Worm (Caenorhabditis elegans): ENCODE results near the gene F10G7.5.

Gene F10G7.5

ce11 chrII:4672584-4673110 is 20.6 kb upstream of the F10G7.5 start, which contains the start of the genes clec-140 and hmg-11 (continued):
- TF ChIP-seq hlh-6 (tag; optimal IDR thresholded peaks at IDR 0.05) (no peak), zip-5 (tag; optimal IDR thresholded peaks at IDR 0.05) (no peak), unc-55 (GFP tag; optimal IDR thresholded peaks at IDR 0.05) (no peak), rnt-1 (tag; optimal IDR thresholded peaks at IDR 0.05) (peak; percentile 68), eyg-1 (tag; optimal IDR thresholded peaks at IDR 0.05) (peak; percentile 12)

- TF ChIP-seq hlh-8 (tag; optimal IDR thresholded peaks at IDR 0.05): no peak
- TF ChIP-seq ceh-45 (GFP tag; IDR thresholded peaks at IDR 0.05): no peak
- no peak for TF ChIP-seq ahr-1 (tag; optimal IDR thresholded peaks at IDR 0.05)
- TF ChIP-seq unc-86 (tag; optimal IDR thresholded peaks at IDR 0.05): no peak
- no peak for TF ChIP-seq Y22D7AL.16 (tag; optimal IDR thresholded peaks at IDR 0.05)
- TF ChIP-seq pha-4 (tag; optimal IDR thresholded peaks at IDR 0.05): no peak
- TF ChIP-seq sox-2 (GFP tag; IDR thresholded peaks at IDR 0.05): no peak
- TF ChIP-seq ceh-14 (tag; optimal IDR thresholded peaks at IDR 0.05): no peak
- no peak for TF ChIP-seq elt-2 (tag; optimal IDR thresholded peaks at IDR 0.05)
- no peak for TF ChIP-seq hlh-30 (tag; optimal IDR thresholded peaks at IDR 0.05; ENCODE audit: insufficient read depth)
- no peak for TF ChIP-seq ceh-22 (tag; optimal IDR thresholded peaks at IDR 0.05)
- no peak for TF ChIP-seq K09A11.1 (tag; optimal IDR thresholded peaks at IDR 0.05; ENCODE audit: insufficient read depth)
- TF ChIP-seq ama-1 (optimal IDR thresholded peaks at IDR 0.05): no peak
- no peak for TF ChIP-seq lin-11 (tag; optimal IDR thresholded peaks at IDR 0.05)
- TF ChIP-seq T23F11.4 (GFP tag; optimal IDR thresholded peaks at IDR 0.05): no peak
- TF ChIP-seq unc-3 (GFP tag; conservative IDR thresholded peaks at IDR 0.05): no peak
- TF ChIP-seq unc-3 (tag; optimal IDR thresholded peaks at IDR 0.05): no peak
- TF ChIP-seq ztf-16 (tag; optimal IDR thresholded peaks at IDR 0.05): no peak
- no peak for TF ChIP-seq dmd-4 (tag; optimal IDR thresholded peaks at IDR 0.05; ENCODE audit: borderline replicate concordance)
- TF ChIP-seq hlh-15 (tag; optimal IDR thresholded peaks at IDR 0.05): no peak
Observed at ce11 chrII:4673242-4673641, 20.0 kb upstream of the F10G7.5 start.

ce11 chrII:4673670-4674069 is 19.5 kb upstream of the F10G7.5 start:
- TF ChIP-seq lim-6 (tag; optimal IDR thresholded peaks at IDR 0.05): no peak
- no peak for TF ChIP-seq pha-2 (tag; optimal IDR thresholded peaks at IDR 0.05)
- TF ChIP-seq K09A11.1 (tag; optimal IDR thresholded peaks at IDR 0.05; ENCODE audit: insufficient read depth): no peak
- no peak for TF ChIP-seq elt-4 (tag; optimal IDR thresholded peaks at IDR 0.05)
- TF ChIP-seq ceh-18 (tag; optimal IDR thresholded peaks at IDR 0.05): no peak
- no peak for TF ChIP-seq tbx-2 (tag; optimal IDR thresholded peaks at IDR 0.05)
- TF ChIP-seq pax-1 (tag; optimal IDR thresholded peaks at IDR 0.05): no peak
- no peak for TF ChIP-seq fax-1 (tag; optimal IDR thresholded peaks at IDR 0.05)
- TF ChIP-seq T23F11.4 (GFP tag; optimal IDR thresholded peaks at IDR 0.05): no peak
- no peak for TF ChIP-seq sox-4 (tag; optimal IDR thresholded peaks at IDR 0.05)
- TF ChIP-seq syd-9 (tag; optimal IDR thresholded peaks at IDR 0.05): no peak
- no peak for TF ChIP-seq unc-3 (GFP tag; conservative IDR thresholded peaks at IDR 0.05)
- TF ChIP-seq unc-3 (tag; optimal IDR thresholded peaks at IDR 0.05): no peak
- no peak for TF ChIP-seq F13H6.1 (tag; optimal IDR thresholded peaks at IDR 0.05)
- no peak for TF ChIP-seq ceh-48 (tag; optimal IDR thresholded peaks at IDR 0.05)
- no peak for TF ChIP-seq npax-4 (tag; optimal IDR thresholded peaks at IDR 0.05)
- no peak for TF ChIP-seq rnt-1 (tag; optimal IDR thresholded peaks at IDR 0.05)
- TF ChIP-seq ets-4 (tag; optimal IDR thresholded peaks at IDR 0.05): no peak

ce11 chrII:4674188-4674587 is 19.0 kb upstream of the F10G7.5 start:
- no peak for TF ChIP-seq ceh-6 (GFP tag; optimal IDR thresholded peaks at IDR 0.05)
- TF ChIP-seq elt-2 (tag; optimal IDR thresholded peaks at IDR 0.05): peak; percentile 64
